Fruit fly (Drosophila melanogaster): ENCODE data around the gene CG2540.
A peak's percentile ranks its signal among the peaks of the same experiment; 100 is the strongest.

DNA sequence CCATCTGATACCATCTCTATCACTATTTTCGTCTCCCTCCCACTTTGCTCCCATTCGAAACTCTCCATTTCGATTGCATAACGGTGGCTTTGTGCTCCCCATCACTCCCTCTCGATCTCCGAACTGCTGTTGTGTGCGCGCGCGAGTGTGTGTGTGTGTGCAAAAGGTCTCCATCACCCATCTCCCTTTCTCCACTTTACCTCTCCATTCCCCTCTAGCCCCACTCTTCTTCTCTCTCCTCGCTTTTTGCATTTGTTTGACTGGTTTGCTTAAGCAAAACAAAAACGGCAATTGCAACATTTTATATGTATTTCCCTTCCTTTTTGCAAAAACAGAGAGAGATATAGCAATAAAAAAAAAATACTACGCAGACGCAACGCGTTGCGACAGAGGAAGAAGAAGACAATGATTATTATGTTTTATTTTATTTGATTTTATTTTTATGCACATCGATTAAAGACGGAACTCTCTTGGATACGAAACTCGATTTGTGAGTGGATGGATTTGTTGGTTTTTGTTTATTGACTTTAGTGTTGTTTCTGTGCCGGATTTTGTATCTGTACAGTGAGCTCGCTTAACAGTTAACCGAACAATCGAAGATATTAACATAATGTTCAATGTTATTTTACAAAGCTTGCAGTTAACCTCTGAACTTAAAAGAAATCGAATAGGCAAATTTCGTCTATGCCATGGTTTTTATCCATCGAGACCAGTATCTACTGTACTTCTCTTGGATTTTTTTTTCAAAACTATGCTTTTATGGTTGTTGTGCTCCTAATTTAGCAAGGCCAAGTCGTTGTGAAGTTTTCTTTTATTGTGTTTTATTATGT, 40.2 kb downstream of the CG2540 start:
- TF ChIP-seq Hr78 (GFP tag; optimal IDR thresholded peaks at IDR 0.05) (no peak), ey (GFP tag; optimal IDR thresholded peaks at IDR 0.05) (peak; percentile 79), usp (GFP tag; optimal IDR thresholded peaks at IDR 0.05) (no peak), psq (GFP tag; optimal IDR thresholded peaks at IDR 0.05) (peak; percentile 94), GATAd (GFP tag; optimal IDR thresholded peaks at IDR 0.05) (no peak), Hnf4 (GFP tag; optimal IDR thresholded peaks at IDR 0.05) (peak; percentile 65), Mio (GFP tag; optimal IDR thresholded peaks at IDR 0.05) (no peak), fru (GFP tag; optimal IDR thresholded peaks at IDR 0.05) (peak; percentile 65), Myc (optimal IDR thresholded peaks at IDR 0.05) (no peak), brk (GFP tag; optimal IDR thresholded peaks at IDR 0.05) (peak; percentile 30), h (GFP tag; optimal IDR thresholded peaks at IDR 0.05) (peak; percentile 71), CG32264 (GFP tag; optimal IDR thresholded peaks at IDR 0.05) (peak; percentile 24), Dfd (GFP tag; optimal IDR thresholded peaks at IDR 0.05) (peak; percentile 4)
